Fruit fly (Drosophila melanogaster): ENCODE results near the gene HUWE1.

dm6 chrX:15709984-15710750, 2.3 kb upstream of the HUWE1 start, which contains the start of the genes CG9281 and CG15601:
- TF ChIP-seq CG32121 (GFP tag; IDR thresholded peaks at IDR 0.05) (no peak), CG8159 (tag; optimal IDR thresholded peaks at IDR 0.05) (no peak), Ets98B (GFP tag; IDR thresholded peaks at IDR 0.05) (no peak), EcR (GFP tag; optimal IDR thresholded peaks at IDR 0.05) (no peak)

Measured in whole organism, pupa.